Worm (Caenorhabditis elegans): ENCODE results near the gene str-227.

DNA sequence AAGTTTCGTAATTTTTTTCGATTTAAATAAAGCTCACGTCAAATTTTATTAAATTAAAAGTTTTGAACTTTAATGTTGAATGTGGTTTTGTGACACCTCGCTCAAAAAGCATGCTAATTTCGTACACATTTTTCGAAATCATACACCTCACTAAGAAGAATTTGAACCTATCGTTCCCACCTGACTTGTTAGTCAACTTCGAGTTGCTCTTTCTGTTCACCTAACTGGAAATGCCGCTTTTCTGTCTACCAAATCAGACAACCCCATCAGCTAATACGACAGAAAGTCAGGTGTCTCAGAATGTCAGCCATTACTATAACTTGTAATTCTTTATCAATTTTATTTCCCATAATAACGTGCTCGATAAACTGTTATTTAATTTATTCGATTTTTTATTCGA, 12.4 kb downstream of the str-227 start, which contains the start of gene srbc-66:
- no peak for TF ChIP-seq W03F9.2 (tag; optimal IDR thresholded peaks at IDR 0.05)
- no peak for TF ChIP-seq him-1 (tag; optimal IDR thresholded peaks at IDR 0.05)

Data from whole organism, L4/young adult.